Worm (Caenorhabditis elegans): ENCODE measurements around the gene nos-3.

Gene nos-3

ce11 chrII:9759382-9759781, 13.3 kb downstream of the nos-3 start:
- no peak for TF ChIP-seq nhr-43 (tag; optimal IDR thresholded peaks at IDR 0.05; ENCODE audit: poor library complexity, severe bottlenecking)
- peak; percentile 26 for TF ChIP-seq nfya-1 (tag; optimal IDR thresholded peaks at IDR 0.05; ENCODE audit: insufficient read depth)
- TF ChIP-seq unc-62 (GFP tag; optimal IDR thresholded peaks at IDR 0.05): no peak
- TF ChIP-seq fos-1 (tag; optimal IDR thresholded peaks at IDR 0.05): no peak
- TF ChIP-seq nhr-11 (tag; optimal IDR thresholded peaks at IDR 0.05): peak; percentile 60
- no peak for TF ChIP-seq mdl-1 (tag; optimal IDR thresholded peaks at IDR 0.05)
- TF ChIP-seq elt-2 (tag; optimal IDR thresholded peaks at IDR 0.05): no peak

- TF ChIP-seq elt-2 (tag; optimal IDR thresholded peaks at IDR 0.05) (no peak), ama-1 (optimal IDR thresholded peaks at IDR 0.05) (no peak), ceh-16 (tag; optimal IDR thresholded peaks at IDR 0.05) (no peak), jun-1 (tag; optimal IDR thresholded peaks at IDR 0.05) (no peak), hmg-11 (tag; optimal IDR thresholded peaks at IDR 0.05) (no peak), daf-12 (tag; optimal IDR thresholded peaks at IDR 0.05) (no peak), snpc-4 (tag; optimal IDR thresholded peaks at IDR 0.05) (no peak), fkh-10 (GFP tag; optimal IDR thresholded peaks at IDR 0.05) (no peak), ceh-9 (tag; optimal IDR thresholded peaks at IDR 0.05) (no peak), nhr-12 (tag; optimal IDR thresholded peaks at IDR 0.05) (no peak), nfya-1 (tag; optimal IDR thresholded peaks at IDR 0.05; ENCODE audit: insufficient read depth) (no peak), elt-1 (tag; optimal IDR thresholded peaks at IDR 0.05) (no peak), pqm-1 (tag; optimal IDR thresholded peaks at IDR 0.05) (no peak), fos-1 (tag; optimal IDR thresholded peaks at IDR 0.05) (no peak), nhr-67 (tag; optimal IDR thresholded peaks at IDR 0.05) (no peak), aly-2 (tag; optimal IDR thresholded peaks at IDR 0.05) (no peak), ztf-11 (tag; optimal IDR thresholded peaks at IDR 0.05) (no peak)
Observed at ce11 chrII:9764696-9765095, 18.6 kb downstream of the nos-3 start.

- TF ChIP-seq ceh-28 (tag; optimal IDR thresholded peaks at IDR 0.05) (peak; percentile 20), zag-1 (tag; optimal IDR thresholded peaks at IDR 0.05) (no peak), unc-62 (GFP tag; optimal IDR thresholded peaks at IDR 0.05) (no peak), snpc-4 (tag; optimal IDR thresholded peaks at IDR 0.05) (peak; percentile 36), elt-2 (tag; optimal IDR thresholded peaks at IDR 0.05) (peak; percentile 76), ztf-11 (tag; optimal IDR thresholded peaks at IDR 0.05) (no peak), nhr-25 (tag; optimal IDR thresholded peaks at IDR 0.05) (no peak), mdl-1 (tag; optimal IDR thresholded peaks at IDR 0.05) (no peak), elt-1 (tag; optimal IDR thresholded peaks at IDR 0.05) (no peak), pha-4 (tag; optimal IDR thresholded peaks at IDR 0.05) (peak; percentile 66), nhr-23 (tag; optimal IDR thresholded peaks at IDR 0.05) (peak; percentile 12), hmg-11 (tag; optimal IDR thresholded peaks at IDR 0.05) (peak; percentile 73), pqm-1 (tag; optimal IDR thresholded peaks at IDR 0.05) (peak; percentile 78), nhr-43 (tag; optimal IDR thresholded peaks at IDR 0.05; ENCODE audit: poor library complexity, severe bottlenecking) (peak; percentile 30), lsy-12 (tag; optimal IDR thresholded peaks at IDR 0.05) (no peak), R02D3.7 (tag; optimal IDR thresholded peaks at IDR 0.05) (peak; percentile 13), ama-1 (optimal IDR thresholded peaks at IDR 0.05) (no peak), ceh-16 (tag; optimal IDR thresholded peaks at IDR 0.05) (no peak), nfya-1 (tag; optimal IDR thresholded peaks at IDR 0.05; ENCODE audit: insufficient read depth) (peak; percentile 86), jun-1 (tag; optimal IDR thresholded peaks at IDR 0.05) (no peak)
Observed at ce11 chrII:9769797-9770520, 23.8 kb downstream of the nos-3 start, which contains the start of gene aqp-10. Gene aqp-10, minus strand, starts transcription at chrII:9769847.

ce11 chrII:9773892-9774581, 27.9 kb downstream of the nos-3 start, which contains the start of gene ZK1321.4:
Gene ZK1321.4, minus strand, starts transcription at chrII:9773942.
- TF ChIP-seq nfya-1 (tag; optimal IDR thresholded peaks at IDR 0.05; ENCODE audit: insufficient read depth): peak; percentile 22
- TF ChIP-seq elt-3 (tag; optimal IDR thresholded peaks at IDR 0.05): no peak

- TF ChIP-seq aly-2 (tag; optimal IDR thresholded peaks at IDR 0.05): no peak
- TF ChIP-seq nhr-11 (tag; optimal IDR thresholded peaks at IDR 0.05): no peak
- peak; percentile 46 for TF ChIP-seq elt-2 (tag; optimal IDR thresholded peaks at IDR 0.05)
- no peak for TF ChIP-seq ceh-28 (tag; optimal IDR thresholded peaks at IDR 0.05)
- TF ChIP-seq pha-4 (tag; optimal IDR thresholded peaks at IDR 0.05): peak; percentile 43
- TF ChIP-seq nhr-12 (tag; optimal IDR thresholded peaks at IDR 0.05): no peak
- no peak for TF ChIP-seq eor-1 (tag; optimal IDR thresholded peaks at IDR 0.05)
- peak; percentile 77 for TF ChIP-seq hmg-11 (tag; optimal IDR thresholded peaks at IDR 0.05)
- TF ChIP-seq nhr-23 (tag; optimal IDR thresholded peaks at IDR 0.05): peak; percentile 78
- TF ChIP-seq fkh-2 (tag; optimal IDR thresholded peaks at IDR 0.05): no peak
- TF ChIP-seq nhr-237 (tag; optimal IDR thresholded peaks at IDR 0.05): no peak
- TF ChIP-seq ceh-16 (tag; optimal IDR thresholded peaks at IDR 0.05): no peak
- TF ChIP-seq sea-2 (GFP tag; optimal IDR thresholded peaks at IDR 0.05): no peak
- no peak for TF ChIP-seq nhr-67 (tag; optimal IDR thresholded peaks at IDR 0.05)
- TF ChIP-seq unc-39 (tag; optimal IDR thresholded peaks at IDR 0.05): no peak
- no peak for TF ChIP-seq zag-1 (tag; optimal IDR thresholded peaks at IDR 0.05)
- TF ChIP-seq elt-1 (tag; optimal IDR thresholded peaks at IDR 0.05): no peak
- no peak for TF ChIP-seq ZK546.5 (tag; optimal IDR thresholded peaks at IDR 0.05)
- TF ChIP-seq mdl-1 (tag; optimal IDR thresholded peaks at IDR 0.05): no peak
- TF ChIP-seq lin-15B (tag; optimal IDR thresholded peaks at IDR 0.05): peak; percentile 1
- no peak for TF ChIP-seq daf-12 (tag; optimal IDR thresholded peaks at IDR 0.05)
- TF ChIP-seq nhr-43 (tag; optimal IDR thresholded peaks at IDR 0.05; ENCODE audit: poor library complexity, severe bottlenecking): peak; percentile 79
- TF ChIP-seq egl-27 (tag; optimal IDR thresholded peaks at IDR 0.05): no peak
- no peak for TF ChIP-seq R02D3.7 (tag; optimal IDR thresholded peaks at IDR 0.05)
- TF ChIP-seq mml-1 (tag; optimal IDR thresholded peaks at IDR 0.05): no peak
- no peak for TF ChIP-seq jun-1 (tag; optimal IDR thresholded peaks at IDR 0.05)
Observed at ce11 chrII:9774653-9775052, 28.5 kb downstream of the nos-3 start.
